Worm (Caenorhabditis elegans): ENCODE results near the gene pgp-3.

DNA sequence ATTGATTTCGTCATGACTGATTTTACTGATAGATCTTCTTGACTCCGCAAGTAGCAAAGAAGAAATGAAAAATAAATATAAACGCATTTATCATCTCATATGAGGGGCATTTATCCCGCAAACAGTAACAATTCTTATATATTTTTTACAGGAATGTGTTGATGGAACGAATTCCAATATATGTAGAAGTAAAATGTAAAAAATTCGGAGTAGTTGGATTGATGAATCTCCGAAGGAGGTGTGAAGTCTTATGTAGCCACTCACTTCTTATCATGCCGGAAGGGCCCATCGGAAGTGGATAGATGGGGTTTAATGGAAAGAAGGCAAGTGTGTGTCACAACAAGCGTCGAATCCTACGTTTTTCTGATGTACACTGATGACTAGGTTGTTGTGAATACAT lies 14.2 kb upstream of the pgp-3 start, which contains the start of gene gcy-9:
- TF ChIP-seq him-1 (tag; optimal IDR thresholded peaks at IDR 0.05) = no peak
- no peak for TF ChIP-seq W03F9.2 (tag; optimal IDR thresholded peaks at IDR 0.05)
- no peak for TF ChIP-seq dao-5 (tag; optimal IDR thresholded peaks at IDR 0.05)
